Fruit fly (Drosophila melanogaster) whole organism, embryonic: Measurements from ENCODE around the gene Cyt-c1.

ENCODE experiments used
- CG3847 ChIP-seq: fragments of 200-800 bp; sonication (Bioruptor generic); IDR thresholded peaks from 2 replicates; pipeline ENCODE4 v1.3.6; 2022; ENCODE audit warnings: missing biosample characterization, missing genetic modification characterization
- CG4328 ChIP-seq: fragments of 200-800 bp; sonication (Bioruptor generic); optimal IDR thresholded peaks from 3 replicates; lab custom pipeline; 2017; ENCODE audit warnings: missing biosample characterization, missing genetic modification reagents, missing genetic modification characterization
- CG8924 ChIP-seq: fragments of 200-800 bp; optimal IDR thresholded peaks from 3 replicates; lab custom pipeline; 2019; ENCODE audit warnings: missing biosample characterization, mild to moderate bottlenecking, missing genetic modification characterization, moderate library complexity
- Sin3A ChIP-seq: fragments of >200 bp; optimal IDR thresholded peaks from 2 replicates; lab custom pipeline; 2018
- zfh1 ChIP-seq: fragments of 200-800 bp; sonication (Bioruptor generic); IDR thresholded peaks from 3 replicates; pipeline ENCODE4 v1.3.6; 2022; ENCODE audit warnings: missing biosample characterization, missing genetic modification characterization

DNA sequence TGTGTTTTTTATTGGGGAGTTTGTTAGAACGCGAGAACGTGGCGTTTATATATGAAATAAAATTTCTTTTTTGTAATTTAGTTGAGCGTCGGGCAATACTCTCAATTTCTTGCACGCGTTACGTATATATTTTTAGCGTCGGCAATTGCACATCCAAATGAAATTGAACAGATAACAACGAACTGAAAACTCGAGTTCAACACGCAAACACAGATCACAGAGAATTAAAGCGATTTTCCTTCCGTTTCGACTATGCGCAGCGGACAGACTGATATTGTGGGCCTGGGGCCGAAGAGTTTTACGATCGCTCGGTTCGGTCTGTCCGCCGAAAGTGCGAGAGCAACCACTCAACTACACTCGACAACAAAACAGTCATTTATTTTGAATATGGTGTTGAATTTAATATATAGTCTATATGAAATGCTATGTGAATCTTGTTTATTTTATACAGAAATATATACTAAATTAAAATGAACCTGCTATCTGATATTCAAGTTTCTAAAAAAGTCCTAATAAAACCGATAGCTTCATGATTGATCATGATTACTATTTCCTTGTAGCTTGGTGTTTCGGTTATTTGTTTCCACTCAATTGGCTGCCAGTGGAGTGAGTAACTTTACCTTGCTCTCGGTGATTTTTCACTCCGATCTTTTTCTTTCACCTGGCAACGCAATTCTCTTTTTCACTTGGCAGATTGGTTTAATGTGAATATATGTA, 4.8 kb upstream of the Cyt-c1 start, which contains the start of gene CG46456:
- TF ChIP-seq Sin3A (no peak), CG8924 (tag; lab: Kevin White, UChicago) (peak; percentile 98), CG3847 (GFP tag; lab: Robert Waterston, UW) (peak; percentile 89), zfh1 (GFP tag; lab: Robert Waterston, UW) (peak; percentile 88; the same call in 2 of the 3 replicates), CG4328 (peak; percentile 94)
